Fruit fly (Drosophila melanogaster) whole organism, adult: Measurements from ENCODE around the gene CG11585.

Experiments
- CG11617 ChIP-seq: fragments of 200-800 bp; sonication (Bioruptor generic); optimal IDR thresholded peaks from 2 replicates; lab custom pipeline; 2017; ENCODE audit warnings: mild to moderate bottlenecking, missing biosample characterization, missing genetic modification reagents, missing genetic modification characterization
- CG12768 ChIP-seq: fragments of 200-800 bp; sonication (Bioruptor generic); optimal IDR thresholded peaks from 2 replicates; lab custom pipeline; 2017; ENCODE audit warnings: missing biosample characterization, missing genetic modification characterization, mild to moderate bottlenecking, moderate library complexity, missing genetic modification reagents
- CG14711 ChIP-seq: fragments of 200-800 bp; sonication (Bioruptor generic); optimal IDR thresholded peaks from 2 replicates; lab custom pipeline; 2018; ENCODE audit warnings: missing biosample characterization, mild to moderate bottlenecking, missing genetic modification characterization, moderate library complexity
- CG1620 ChIP-seq: fragments of 200-800 bp; sonication (Bioruptor generic); optimal IDR thresholded peaks from 2 replicates; lab custom pipeline; 2016; ENCODE audit warnings: missing biosample characterization, missing genetic modification characterization
- CG33017 ChIP-seq: fragments of 200-800 bp; sonication (Bioruptor generic); optimal IDR thresholded peaks from 2 replicates; lab custom pipeline; 2018; ENCODE audit warnings: missing biosample characterization, mild to moderate bottlenecking, missing genetic modification characterization, moderate library complexity
- CG5204 ChIP-seq: fragments of 200-800 bp; sonication (Bioruptor generic); optimal IDR thresholded peaks from 2 replicates; lab custom pipeline; 2016; ENCODE audit warnings: missing biosample characterization, missing genetic modification characterization
- CG7045 ChIP-seq: fragments of 200-800 bp; sonication (Bioruptor generic); optimal IDR thresholded peaks from 2 replicates; lab custom pipeline; 2017; ENCODE audit warnings: missing biosample characterization, mild to moderate bottlenecking, missing genetic modification characterization
- CG7101 ChIP-seq: fragments of 200-800 bp; sonication (Bioruptor generic); optimal IDR thresholded peaks from 2 replicates; lab custom pipeline; 2018; ENCODE audit warnings: missing biosample characterization, mild to moderate bottlenecking, missing genetic modification characterization, moderate library complexity
- Clk ChIP-seq: fragments of 200-800 bp; sonication (Bioruptor generic); optimal IDR thresholded peaks from 2 replicates; lab custom pipeline; 2017; ENCODE audit warnings: missing biosample characterization, missing genetic modification characterization
- Crg-1 ChIP-seq: fragments of 200-800 bp; sonication (Bioruptor generic); optimal IDR thresholded peaks from 2 replicates; lab custom pipeline; 2016; ENCODE audit warnings: missing biosample characterization, missing genetic modification characterization
- Hr96 ChIP-seq: fragments of 200-800 bp; sonication (Bioruptor generic); optimal IDR thresholded peaks from 2 replicates; lab custom pipeline; 2016; ENCODE audit warnings: missing biosample characterization, missing genetic modification characterization
- Mnt ChIP-seq: fragments of 200-800 bp; sonication (Bioruptor generic); optimal IDR thresholded peaks from 2 replicates; lab custom pipeline; 2016; ENCODE audit warnings: missing biosample characterization, mild to moderate bottlenecking, missing genetic modification characterization
- bab1 ChIP-seq: fragments of 200-800 bp; sonication (Bioruptor generic); optimal IDR thresholded peaks from 3 replicates; lab custom pipeline; 2019; ENCODE audit warnings: missing biosample characterization, mild to moderate bottlenecking, missing genetic modification characterization, moderate library complexity
- cic ChIP-seq: fragments of 200-800 bp; sonication (Bioruptor generic); optimal IDR thresholded peaks from 2 replicates; lab custom pipeline; 2017; ENCODE audit warnings: missing biosample characterization, mild to moderate bottlenecking, missing genetic modification characterization, moderate library complexity
- cnc ChIP-seq, 2 experiments: fragments of >200 bp; optimal IDR thresholded peaks; 2 replicates each; lab custom pipeline; 2017
- kay ChIP-seq: fragments of 200-800 bp; sonication (Bioruptor generic); peaks from one replicate; lab custom pipeline; 2016; ENCODE audit warnings: missing biosample characterization, missing genetic modification characterization, borderline replicate concordance
- ovo ChIP-seq: fragments of 200-800 bp; sonication (Bioruptor generic); optimal IDR thresholded peaks from 2 replicates; lab custom pipeline; 2016; ENCODE audit warnings: missing biosample characterization, missing genetic modification characterization
- pad ChIP-seq: fragments of 200-800 bp; sonication (Bioruptor generic); optimal IDR thresholded peaks from 3 replicates; lab custom pipeline; 2017; ENCODE audit warnings: missing biosample characterization, missing genetic modification characterization, mild to moderate bottlenecking, moderate library complexity, missing genetic modification reagents
- tj ChIP-seq: fragments of 200-800 bp; sonication (Bioruptor generic); optimal IDR thresholded peaks from 3 replicates; lab custom pipeline; 2017; ENCODE audit warnings: missing biosample characterization, mild to moderate bottlenecking, missing genetic modification characterization, moderate library complexity
- toe ChIP-seq: fragments of 200-800 bp; sonication (Bioruptor generic); optimal IDR thresholded peaks from 2 replicates; lab custom pipeline; 2016; ENCODE audit warnings: missing biosample characterization, missing genetic modification characterization

Gene CG11585

DNA sequence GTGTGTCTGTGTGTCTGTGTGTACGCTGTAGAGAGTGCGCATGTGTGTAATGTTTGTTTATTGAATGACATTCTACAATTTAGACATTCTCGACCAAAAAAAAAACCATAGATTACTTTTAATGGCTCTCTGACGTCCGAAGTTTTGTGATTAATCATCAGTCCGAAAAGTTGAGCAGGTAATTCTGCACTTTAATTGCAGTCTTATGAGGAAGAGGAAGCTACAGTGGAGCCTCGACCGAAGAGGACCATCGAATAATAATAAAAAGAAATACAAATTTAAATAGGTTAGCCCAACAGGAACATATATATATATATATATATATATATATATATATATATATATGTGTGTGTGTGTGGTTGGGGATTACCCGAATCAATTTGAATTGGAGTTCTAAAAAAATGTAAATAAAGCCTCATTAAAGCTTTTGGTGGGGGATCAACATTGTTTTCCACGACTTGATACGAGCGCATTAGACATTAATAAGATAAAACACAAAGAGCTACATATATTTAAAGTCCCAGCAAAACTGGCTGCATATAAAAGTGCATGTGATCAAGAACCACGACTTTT lies 20.0 kb downstream of the CG11585 start:
- TF ChIP-seq CG33017 (tag; lab: Kevin White, UChicago), result no peak
- TF ChIP-seq Hr96 (GFP tag; lab: Kevin White, UChicago), result peak; percentile 18

dm6 chrX:14211250-14211944 lies 22.1 kb downstream of the CG11585 start:
- no peak for TF ChIP-seq CG7045 (GFP tag; lab: Kevin White, UChicago)
- TF ChIP-seq tj (GFP tag; lab: Kevin White, UChicago), result peak; percentile 1

DNA sequence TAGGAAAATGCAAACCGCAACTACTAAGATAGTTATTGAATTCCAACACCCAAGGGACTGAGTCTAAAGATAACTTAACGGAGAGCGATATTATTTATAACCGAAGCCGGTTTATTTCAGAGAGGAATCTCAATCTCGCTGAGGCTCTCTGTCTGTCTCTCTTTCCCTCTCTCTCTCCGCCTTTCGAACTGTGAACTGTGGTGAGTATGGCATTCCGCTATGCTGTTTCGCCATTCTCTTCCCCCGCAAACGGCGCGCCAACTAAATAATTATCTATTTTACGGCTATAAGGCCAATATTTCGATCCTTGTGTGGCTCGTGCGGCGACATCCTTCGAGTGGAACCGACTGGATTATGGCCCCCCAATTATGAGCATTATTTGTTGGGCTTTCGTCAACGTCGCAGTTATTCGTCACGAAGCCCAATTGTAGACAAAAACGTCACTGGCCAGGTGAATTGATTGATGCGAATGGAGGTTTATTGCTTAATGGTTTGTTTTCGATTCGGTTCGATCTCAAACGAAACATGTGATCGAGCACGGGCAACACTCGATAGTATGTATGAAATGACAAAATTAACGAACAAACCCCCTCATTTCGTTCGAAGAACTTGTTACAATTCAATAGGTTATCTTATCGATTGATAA lies 23.0 kb downstream of the CG11585 start:
- TF ChIP-seq Mnt (GFP tag; lab: Kevin White, UChicago) (no peak), cic (no peak), kay (peak; percentile 42), ovo (GFP tag; lab: Kevin White, UChicago) (peak; percentile 52), Hr96 (GFP tag; lab: Kevin White, UChicago) (no peak), CG11617 (GFP tag; lab: Kevin White, UChicago) (no peak), CG5204 (GFP tag; lab: Kevin White, UChicago) (no peak), CG1620 (no peak), pad (GFP tag; lab: Kevin White, UChicago) (peak; percentile 48)

- TF ChIP-seq Hr96 (GFP tag; lab: Kevin White, UChicago), result no peak
- TF ChIP-seq tj (GFP tag; lab: Kevin White, UChicago), result peak; percentile 35
Observed at dm6 chrX:14213509-14214154, 24.3 kb downstream of the CG11585 start.

DNA sequence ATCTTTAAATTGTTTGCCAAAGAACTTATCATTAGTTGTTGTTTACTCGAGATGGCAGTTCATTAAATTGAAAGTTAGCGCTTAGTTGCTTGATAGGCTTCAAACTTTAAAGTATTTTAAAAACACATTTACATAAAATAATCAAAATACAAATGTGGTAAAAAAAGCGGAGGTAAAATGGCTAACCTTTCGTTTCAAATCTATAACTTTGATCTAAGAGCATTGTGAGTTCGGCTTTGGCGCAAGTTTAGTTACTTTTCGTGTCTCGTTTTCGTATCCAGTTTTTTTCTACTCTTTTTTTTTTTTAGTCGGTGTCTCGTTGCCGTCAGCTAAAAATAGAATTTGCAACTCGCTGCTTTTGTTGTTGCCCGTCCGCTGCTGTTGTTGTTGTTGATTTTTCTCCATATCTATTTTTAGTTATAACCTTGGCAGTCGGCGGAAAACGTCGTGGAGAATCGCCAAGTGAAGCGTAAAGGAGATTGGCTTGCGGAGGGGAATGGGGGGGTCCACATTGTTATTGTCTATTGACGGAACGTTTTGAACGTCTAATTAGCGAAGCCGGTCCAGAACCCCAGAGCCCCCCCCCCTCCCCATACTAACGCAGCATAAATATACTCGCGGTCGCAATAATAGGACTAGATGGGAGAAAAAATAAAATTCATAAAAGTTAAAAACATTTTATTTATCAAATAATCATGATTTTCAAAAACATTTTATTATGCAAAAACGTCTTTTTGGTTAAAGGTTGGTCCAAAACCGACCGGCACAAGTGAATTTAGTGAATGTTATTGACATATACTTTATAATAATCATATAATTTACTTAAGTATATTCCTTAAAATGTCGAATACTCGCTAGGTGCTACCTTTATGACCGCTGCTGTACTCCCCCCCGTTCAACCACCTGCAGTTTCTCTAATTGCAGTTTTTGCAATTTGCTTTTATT lies 25.5 kb downstream of the CG11585 start:
- TF ChIP-seq CG1620 (no peak), Crg-1 (GFP tag; lab: Kevin White, UChicago) (no peak), pad (GFP tag; lab: Kevin White, UChicago) (peak; percentile 64), cnc (optimal IDR thresholded peaks at IDR 0.05; lab: Kevin White, UChicago) (no peak), Hr96 (GFP tag; lab: Kevin White, UChicago) (peak; percentile 17), toe (GFP tag; lab: Kevin White, UChicago) (peak; percentile 24), CG33017 (tag; lab: Kevin White, UChicago) (peak; percentile 83), tj (GFP tag; lab: Kevin White, UChicago) (peak; percentile 76), Clk (GFP tag; lab: Kevin White, UChicago) (peak; percentile 56), Mnt (GFP tag; lab: Kevin White, UChicago) (no peak), CG14711 (tag; lab: Kevin White, UChicago) (peak; percentile 78), kay (peak; percentile 59), CG11617 (GFP tag; lab: Kevin White, UChicago) (peak; percentile 68), CG7101 (tag; lab: Kevin White, UChicago) (peak; percentile 86), CG12768 (GFP tag; lab: Kevin White, UChicago) (peak; percentile 76), bab1 (GFP tag; lab: Kevin White, UChicago) (peak; percentile 47), CG5204 (GFP tag; lab: Kevin White, UChicago) (peak; percentile 33), cic (no peak), CG7045 (GFP tag; lab: Kevin White, UChicago) (peak; percentile 88), ovo (GFP tag; lab: Kevin White, UChicago) (peak; percentile 7)

DNA sequence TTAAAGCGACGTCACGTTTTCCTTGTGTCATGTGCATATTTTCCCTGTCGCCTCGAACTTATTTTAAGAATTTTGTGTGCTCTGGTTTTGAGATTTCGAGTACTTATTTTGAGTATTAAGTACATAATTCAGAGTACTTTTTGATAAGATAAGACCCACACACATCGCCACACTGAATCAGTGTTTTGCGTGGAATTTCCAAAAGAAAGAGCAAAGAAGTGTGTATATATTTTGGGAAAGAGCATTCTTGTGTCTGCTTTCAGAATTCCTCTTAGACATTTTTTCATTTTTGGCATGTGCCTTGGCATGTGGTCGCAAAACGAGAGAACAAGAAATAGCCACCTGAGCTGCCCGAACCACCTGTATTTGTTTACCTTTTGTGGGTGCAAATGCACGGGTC lies 26.5 kb downstream of the CG11585 start:
- TF ChIP-seq toe (GFP tag; lab: Kevin White, UChicago), result no peak
- no peak for TF ChIP-seq Clk (GFP tag; lab: Kevin White, UChicago)
- no peak for TF ChIP-seq CG33017 (tag; lab: Kevin White, UChicago)
- TF ChIP-seq bab1 (GFP tag; lab: Kevin White, UChicago), result no peak
- no peak for TF ChIP-seq CG7045 (GFP tag; lab: Kevin White, UChicago)
- TF ChIP-seq cic, result no peak
- TF ChIP-seq tj (GFP tag; lab: Kevin White, UChicago), result no peak
- TF ChIP-seq Mnt (GFP tag; lab: Kevin White, UChicago), result no peak
- TF ChIP-seq Hr96 (GFP tag; lab: Kevin White, UChicago), result no peak
